Fruit fly (Drosophila melanogaster) S2 (cell line): ENCODE data around the gene Gcna.

ENCODE experiments used
- CG8478 ChIP-seq: fragments of >200 bp; optimal IDR thresholded peaks from 2 replicates; lab custom pipeline; 2018
- CTCF ChIP-seq, 2 experiments: fragments of >200 bp; optimal IDR thresholded peaks; 2 replicates each; lab custom pipeline; 2018

Gene Gcna

dm6 chrX:1879606-1880110 lies 14.0 kb upstream of the Gcna start, which contains the start of gene CG14818:
TSS of gene CG14818 (minus strand) at chrX:1879774.
- TF ChIP-seq CG8478 (lab: Kevin White, UChicago) (no peak), CTCF (optimal IDR thresholded peaks at IDR 0.05; lab: Kevin White, UChicago) (no peak)

dm6 chrX:1877107-1877736 lies 11.6 kb upstream of the Gcna start, which contains the start of the genes CG14817 and CG14805:
TSS of gene CG14817 (minus strand) at chrX:1877270.
TSS of gene CG14805 (plus strand) at chrX:1877317.
- no peak for TF ChIP-seq CG8478 (lab: Kevin White, UChicago)
- no peak for TF ChIP-seq CTCF (optimal IDR thresholded peaks at IDR 0.05; lab: Kevin White, UChicago)

- TF ChIP-seq CG8478 (lab: Kevin White, UChicago) (no peak), CTCF (optimal IDR thresholded peaks at IDR 0.05; lab: Kevin White, UChicago) (no peak)
These were observed 8.0 kb upstream of the Gcna start, which contains the start of the genes Pgam5 and Vps26 for dm6 chrX:1873515-1874126. TSS of gene Pgam5 (minus strand) at chrX:1873565. TSS of gene Vps26 (plus strand) at chrX:1873853.

- no peak for TF ChIP-seq CG8478 (lab: Kevin White, UChicago)
- TF ChIP-seq CTCF (optimal IDR thresholded peaks at IDR 0.05; lab: Kevin White, UChicago), result no peak
These were observed 3.0 kb upstream of the Gcna start, which contains the start of the genes CG14803 and Pex5 for dm6 chrX:1868586-1869111. TSS of gene CG14803 (plus strand) at chrX:1868870. TSS of gene Pex5 (minus strand) at chrX:1869061.

dm6 chrX:1861620-1862184 lies 3.9 kb downstream of the Gcna start, which contains the start of gene deltaCOP:
TSS of gene deltaCOP (minus strand) at chrX:1861790.
- TF ChIP-seq CG8478 (lab: Kevin White, UChicago), result no peak
- no peak for TF ChIP-seq CTCF (optimal IDR thresholded peaks at IDR 0.05; lab: Kevin White, UChicago)

- no peak for TF ChIP-seq CTCF (optimal IDR thresholded peaks at IDR 0.05; lab: Kevin White, UChicago)
These were observed 6.8 kb downstream of the Gcna start, which contains the start of gene Lamtor5 for dm6 chrX:1858867-1859266. TSS of gene Lamtor5 (minus strand) at chrX:1858971.

- TF ChIP-seq CTCF (optimal IDR thresholded peaks at IDR 0.05; lab: Kevin White, UChicago) (no peak), CG8478 (lab: Kevin White, UChicago) (no peak)
These were observed 9.0 kb downstream of the Gcna start for dm6 chrX:1856605-1857004.

dm6 chrX:1854873-1855272 lies 10.8 kb downstream of the Gcna start:
- TF ChIP-seq CTCF (optimal IDR thresholded peaks at IDR 0.05; lab: Kevin White, UChicago) (no peak), CG8478 (lab: Kevin White, UChicago) (no peak)

dm6 chrX:1854070-1854469 lies 11.6 kb downstream of the Gcna start:
- TF ChIP-seq CG8478 (lab: Kevin White, UChicago), result no peak
- TF ChIP-seq CTCF (optimal IDR thresholded peaks at IDR 0.05; lab: Kevin White, UChicago), result no peak

- TF ChIP-seq CG8478 (lab: Kevin White, UChicago) (no peak), CTCF (optimal IDR thresholded peaks at IDR 0.05; lab: Kevin White, UChicago) (no peak)
These were observed 15.7 kb downstream of the Gcna start for dm6 chrX:1849914-1850313.

dm6 chrX:1848624-1849198 lies 16.9 kb downstream of the Gcna start:
- TF ChIP-seq CTCF (optimal IDR thresholded peaks at IDR 0.05; lab: Kevin White, UChicago) (no peak), CG8478 (lab: Kevin White, UChicago) (no peak)

- no peak for TF ChIP-seq CTCF (optimal IDR thresholded peaks at IDR 0.05; lab: Kevin White, UChicago)
- TF ChIP-seq CG8478 (lab: Kevin White, UChicago), result no peak
These were observed 17.9 kb downstream of the Gcna start for dm6 chrX:1847735-1848134.

dm6 chrX:1846386-1846785 lies 19.2 kb downstream of the Gcna start:
- TF ChIP-seq CG8478 (lab: Kevin White, UChicago) (no peak), CTCF (optimal IDR thresholded peaks at IDR 0.05; lab: Kevin White, UChicago) (no peak)

dm6 chrX:1845413-1845951 lies 20.2 kb downstream of the Gcna start:
- TF ChIP-seq CTCF (optimal IDR thresholded peaks at IDR 0.05; lab: Kevin White, UChicago) (no peak), CG8478 (lab: Kevin White, UChicago) (no peak)
